Worm (Caenorhabditis elegans): ENCODE measurements around the gene cyp-29A3.
A peak's percentile ranks its signal among the peaks of the same experiment; 100 is the strongest.

Gene cyp-29A3

DNA sequence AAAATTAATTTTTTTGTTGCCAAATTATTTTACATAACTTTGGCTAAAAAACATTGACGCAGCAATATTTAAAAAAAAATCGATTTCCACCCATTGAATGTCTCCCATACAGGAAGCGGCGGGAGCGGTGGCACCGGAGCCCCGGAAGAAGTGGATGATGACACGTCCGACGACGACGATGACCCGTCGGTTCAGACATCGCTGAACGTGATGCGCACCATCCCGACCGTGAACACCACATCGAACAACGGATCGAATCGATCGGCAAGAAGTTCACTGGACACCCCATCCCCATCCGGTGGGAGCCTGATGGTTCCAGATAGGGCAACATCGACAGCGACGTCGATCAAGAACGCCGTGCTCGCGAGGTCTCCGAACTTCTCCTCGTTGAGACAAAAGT is 30.8 kb upstream of the cyp-29A3 start:
- no peak for TF ChIP-seq ceh-48 (tag; optimal IDR thresholded peaks at IDR 0.05)
- TF ChIP-seq tbx-2 (tag; optimal IDR thresholded peaks at IDR 0.05) = no peak
- TF ChIP-seq mec-3 (tag; optimal IDR thresholded peaks at IDR 0.05; ENCODE audit: borderline replicate concordance) = no peak
- TF ChIP-seq dve-1 (tag; optimal IDR thresholded peaks at IDR 0.05) = no peak
- no peak for TF ChIP-seq ceh-34 (tag; optimal IDR thresholded peaks at IDR 0.05)
- no peak for TF ChIP-seq fkh-6 (tag; optimal IDR thresholded peaks at IDR 0.05)

DNA sequence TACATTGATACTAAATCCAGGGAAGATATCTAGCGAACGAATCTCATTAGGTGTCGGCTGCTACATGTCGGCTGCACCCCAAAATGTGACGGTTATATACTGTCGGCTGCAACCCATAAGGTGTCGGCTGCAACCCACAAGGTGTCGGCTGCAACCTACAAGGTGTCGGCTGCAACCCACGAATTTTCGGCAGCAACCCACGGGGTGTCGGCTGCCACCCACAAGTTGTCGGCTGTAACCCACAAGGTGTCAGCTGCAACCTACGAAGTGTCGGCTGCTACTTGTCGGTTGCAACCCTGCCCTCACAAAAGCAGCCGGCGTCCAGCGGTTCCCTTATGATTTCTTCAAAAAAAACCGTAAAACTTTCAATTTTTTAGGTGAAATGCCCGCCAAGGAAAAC is 29.2 kb upstream of the cyp-29A3 start:
- no peak for TF ChIP-seq mec-3 (tag; optimal IDR thresholded peaks at IDR 0.05; ENCODE audit: borderline replicate concordance)

DNA sequence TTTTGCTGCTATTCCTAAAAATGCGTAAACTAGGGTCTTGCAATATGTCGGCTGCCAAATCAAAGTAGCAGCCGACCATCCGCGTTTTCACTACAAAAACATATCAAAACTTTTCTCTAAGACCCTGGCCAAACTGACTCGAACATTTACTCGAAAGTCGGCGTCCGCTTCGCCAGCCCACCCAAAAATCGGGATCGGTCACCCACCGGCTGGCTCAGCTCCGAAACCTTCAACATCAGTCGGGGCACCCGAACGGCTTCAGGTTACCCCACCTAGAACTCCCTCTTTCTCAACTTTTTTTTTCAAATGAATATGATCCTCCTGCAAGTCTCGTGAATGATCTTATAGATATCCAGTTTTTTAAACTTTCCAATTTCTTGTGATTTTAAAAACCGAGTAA is 21.3 kb upstream of the cyp-29A3 start:
- TF ChIP-seq unc-42 (tag; optimal IDR thresholded peaks at IDR 0.05) (no peak), Y22D7AL.16 (tag; optimal IDR thresholded peaks at IDR 0.05) (no peak), gmeb-2 (tag; optimal IDR thresholded peaks at IDR 0.05) (no peak), pros-1 (tag; optimal IDR thresholded peaks at IDR 0.05) (no peak), T23F11.4 (GFP tag; optimal IDR thresholded peaks at IDR 0.05) (no peak), npax-4 (tag; optimal IDR thresholded peaks at IDR 0.05) (no peak), dmd-4 (tag; optimal IDR thresholded peaks at IDR 0.05; ENCODE audit: borderline replicate concordance) (no peak), hlh-15 (tag; optimal IDR thresholded peaks at IDR 0.05) (no peak), syd-9 (tag; optimal IDR thresholded peaks at IDR 0.05) (no peak), ceh-31 (tag; optimal IDR thresholded peaks at IDR 0.05) (no peak), fax-1 (tag; optimal IDR thresholded peaks at IDR 0.05) (no peak), pha-4 (tag; optimal IDR thresholded peaks at IDR 0.05) (no peak)

DNA sequence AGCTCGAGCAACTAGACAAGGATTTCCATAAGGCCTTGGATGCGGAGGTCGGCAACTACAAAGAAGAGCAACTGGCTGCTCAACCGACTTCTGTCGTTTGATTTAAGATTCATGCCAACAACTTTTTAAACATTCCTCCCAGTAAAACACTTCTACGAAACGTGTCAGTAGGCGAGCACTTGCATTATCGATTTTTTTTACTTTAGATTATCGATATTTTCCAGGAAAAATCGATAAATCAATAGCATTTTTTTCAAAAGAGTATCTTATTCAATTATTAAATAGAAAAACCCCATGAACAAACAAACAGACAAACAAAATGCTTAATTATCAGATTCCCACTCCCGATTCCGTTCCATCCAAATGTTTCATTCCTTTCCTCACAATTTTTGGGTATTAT is 16.0 kb upstream of the cyp-29A3 start:
- TF ChIP-seq ceh-48 (tag; optimal IDR thresholded peaks at IDR 0.05) = peak; percentile 56
- no peak for TF ChIP-seq C08G9.2 (tag; optimal IDR thresholded peaks at IDR 0.05)

DNA sequence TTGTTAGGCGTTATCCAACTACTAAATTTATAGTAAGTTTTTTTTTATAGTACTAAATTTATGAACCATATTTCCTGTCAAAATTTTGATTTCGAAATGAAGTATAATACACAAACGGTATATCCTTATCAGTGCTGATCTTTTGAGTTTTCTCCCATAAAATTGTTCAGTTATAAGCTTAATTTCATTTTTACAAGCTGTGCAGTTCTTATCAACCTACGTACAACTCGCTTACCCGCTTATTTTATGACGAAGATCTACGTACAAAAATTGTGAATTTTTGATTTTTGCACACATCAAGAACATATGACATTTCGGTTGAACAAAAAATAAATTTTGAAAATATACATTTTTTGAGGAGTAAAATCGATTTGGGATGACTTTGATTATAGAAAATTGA is 15.0 kb upstream of the cyp-29A3 start:
- no peak for TF ChIP-seq ceh-18 (tag; optimal IDR thresholded peaks at IDR 0.05)
- no peak for TF ChIP-seq che-1 (tag; optimal IDR thresholded peaks at IDR 0.05)

DNA sequence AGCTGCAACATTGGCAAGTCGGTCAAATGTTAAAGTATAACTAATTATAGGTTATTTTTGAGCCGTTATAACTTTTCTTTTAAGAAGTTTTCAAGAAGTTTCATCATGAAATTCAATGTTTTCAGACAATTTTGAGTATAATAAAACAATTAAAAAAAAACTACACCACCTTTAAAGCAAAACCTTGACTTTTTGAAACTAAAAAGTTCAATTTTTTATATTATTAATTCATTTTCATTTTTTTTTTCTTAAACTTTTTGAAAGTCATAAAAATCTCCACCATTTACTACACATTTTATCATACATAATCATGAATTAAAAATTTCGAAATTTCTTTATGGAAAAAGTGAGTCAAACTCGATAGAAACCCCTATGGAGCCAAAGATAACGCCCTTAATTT is 14.0 kb upstream of the cyp-29A3 start, which contains the start of gene B0348.2:
TSS of gene B0348.2 (plus strand) at position 301 of the 400 bp plus-strand sequence.
- no peak for TF ChIP-seq ets-4 (tag; optimal IDR thresholded peaks at IDR 0.05)
- TF ChIP-seq nhr-232 (tag; optimal IDR thresholded peaks at IDR 0.05) = no peak
- TF ChIP-seq hlh-6 (tag; optimal IDR thresholded peaks at IDR 0.05) = no peak
- no peak for TF ChIP-seq lim-6 (tag; optimal IDR thresholded peaks at IDR 0.05)
- no peak for TF ChIP-seq lin-11 (tag; optimal IDR thresholded peaks at IDR 0.05)

DNA sequence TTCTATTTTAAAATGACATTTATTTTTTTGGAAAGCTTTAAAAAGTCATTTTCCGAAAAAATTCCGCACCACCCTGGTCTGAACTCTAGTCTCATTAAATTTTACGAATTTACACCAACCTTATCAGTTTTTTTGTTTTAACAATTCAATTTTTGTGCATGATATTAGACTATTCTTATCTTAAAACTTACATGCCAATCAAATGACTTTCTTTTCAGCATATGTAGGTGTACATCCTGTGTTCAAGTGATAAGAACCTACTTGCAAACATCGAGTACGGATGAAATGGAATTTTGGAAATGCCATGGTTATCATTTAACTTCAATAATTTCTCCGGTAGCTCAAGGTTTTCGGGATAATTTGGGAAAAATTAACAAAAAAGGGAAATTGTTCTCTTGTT is 11.2 kb upstream of the cyp-29A3 start:
- TF ChIP-seq hlh-13 (GFP tag; optimal IDR thresholded peaks at IDR 0.05) = no peak
- no peak for TF ChIP-seq dve-1 (tag; optimal IDR thresholded peaks at IDR 0.05)
- no peak for TF ChIP-seq hlh-30 (tag; optimal IDR thresholded peaks at IDR 0.05; ENCODE audit: insufficient read depth)
- TF ChIP-seq hlh-15 (tag; optimal IDR thresholded peaks at IDR 0.05) = no peak
- no peak for TF ChIP-seq nfya-1 (tag; optimal IDR thresholded peaks at IDR 0.05)
- peak; percentile 67 for TF ChIP-seq elt-2 (tag; optimal IDR thresholded peaks at IDR 0.05)
- no peak for TF ChIP-seq fax-1 (tag; optimal IDR thresholded peaks at IDR 0.05)

DNA sequence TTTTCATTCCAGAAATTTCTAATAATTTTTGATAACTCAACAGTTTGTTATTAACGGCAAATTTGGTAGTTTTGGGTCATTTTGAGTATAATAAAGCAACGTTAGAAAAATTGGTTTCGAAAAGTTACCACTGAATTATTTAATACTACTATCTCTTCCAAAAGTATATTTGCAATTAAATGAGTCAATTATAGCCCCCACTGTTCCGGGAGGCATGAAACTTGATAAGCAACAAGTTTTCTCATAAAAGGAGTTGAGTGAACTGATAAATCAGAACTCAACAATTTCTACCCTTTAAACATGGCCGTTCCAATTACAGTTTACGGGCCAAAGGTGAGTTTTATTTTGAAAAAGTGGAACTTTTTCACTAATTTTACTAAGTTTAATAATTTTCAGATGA is 10.4 kb upstream of the cyp-29A3 start, which contains the start of gene B0348.1:
TSS of gene B0348.1 (plus strand) at position 301 of the 400 bp plus-strand sequence.
- TF ChIP-seq pha-4 (tag; optimal IDR thresholded peaks at IDR 0.05) (no peak), dve-1 (tag; optimal IDR thresholded peaks at IDR 0.05) (no peak), ceh-14 (tag; optimal IDR thresholded peaks at IDR 0.05) (no peak), pat-9 (tag; optimal IDR thresholded peaks at IDR 0.05) (no peak), zip-5 (tag; optimal IDR thresholded peaks at IDR 0.05) (no peak), hlh-30 (tag; optimal IDR thresholded peaks at IDR 0.05; ENCODE audit: insufficient read depth) (no peak), hlh-6 (tag; optimal IDR thresholded peaks at IDR 0.05) (no peak), hlh-13 (GFP tag; optimal IDR thresholded peaks at IDR 0.05) (no peak), K09A11.1 (tag; optimal IDR thresholded peaks at IDR 0.05; ENCODE audit: insufficient read depth) (no peak), gmeb-2 (tag; optimal IDR thresholded peaks at IDR 0.05) (no peak), nfya-1 (tag; optimal IDR thresholded peaks at IDR 0.05) (no peak), fax-1 (tag; optimal IDR thresholded peaks at IDR 0.05) (no peak), ceh-30 (tag; optimal IDR thresholded peaks at IDR 0.05) (no peak), nhr-232 (tag; optimal IDR thresholded peaks at IDR 0.05) (no peak), sox-2 (GFP tag; IDR thresholded peaks at IDR 0.05) (no peak), ceh-2 (tag; optimal IDR thresholded peaks at IDR 0.05) (no peak), ceh-24 (tag; optimal IDR thresholded peaks at IDR 0.05) (no peak), pha-2 (tag; optimal IDR thresholded peaks at IDR 0.05) (no peak)
